Worm (Caenorhabditis elegans) whole organism, L2 larva: ENCODE measurements around the gene R10E11.5.

Experiments
- F13H6.1 ChIP-seq: sonication (generic microtip); optimal IDR thresholded peaks from 2 replicates; lab custom pipeline; 2016; ENCODE audit warnings: missing genetic modification characterization, missing compliant biosample characterization
- ceh-82 ChIP-seq: fragments of 150-350 bp; optimal IDR thresholded peaks from 2 replicates; lab custom pipeline; 2014; ENCODE audit warnings: missing biosample characterization, missing genetic modification characterization
- egl-27 ChIP-seq: sonication (generic microtip); optimal IDR thresholded peaks from 3 replicates; lab custom pipeline; 2017; ENCODE audit warnings: missing biosample characterization, missing genetic modification reagents, missing genetic modification characterization
- elt-3 ChIP-seq: sonication (generic microtip); optimal IDR thresholded peaks from 2 replicates; lab custom pipeline; 2017; ENCODE audit warnings: missing biosample characterization, missing genetic modification characterization
- lin-13 ChIP-seq: fragments of 150-350 bp; optimal IDR thresholded peaks from 2 replicates; lab custom pipeline; 2014; ENCODE audit warnings: missing biosample characterization, missing genetic modification reagents, missing genetic modification characterization
- nhr-11 ChIP-seq: fragments of 150-350 bp; optimal IDR thresholded peaks from 2 replicates; lab custom pipeline; 2014; ENCODE audit warnings: missing biosample characterization, missing genetic modification characterization
- nhr-77 ChIP-seq: fragments of 150-350 bp; optimal IDR thresholded peaks from 2 replicates; lab custom pipeline; 2014; ENCODE audit warnings: missing biosample characterization, missing genetic modification characterization
- sem-4 ChIP-seq: fragments of 150-350 bp; optimal IDR thresholded peaks from 2 replicates; lab custom pipeline; 2014; ENCODE audit warnings: missing biosample characterization, missing genetic modification reagents, missing genetic modification characterization
- unc-55 ChIP-seq: fragments of 150-350 bp; sonication (generic microtip); optimal IDR thresholded peaks from 3 replicates; lab custom pipeline; 2014; ENCODE audit warnings: missing biosample characterization, missing genetic modification reagents, missing genetic modification characterization
- ztf-1 ChIP-seq: fragments of 200-800 bp; sonication (Bioruptor generic); conservative IDR thresholded peaks from 2 replicates; pipeline ENCODE4 v1.3.6; 2022; ENCODE audit warnings: missing genetic modification characterization, missing compliant biosample characterization
- ztf-4 ChIP-seq: fragments of 150-350 bp; optimal IDR thresholded peaks from 2 replicates; lab custom pipeline; 2014; ENCODE audit warnings: missing biosample characterization, missing genetic modification characterization

- TF ChIP-seq ztf-1 (GFP tag; lab: Robert Waterston, UW): no peak
- no peak for TF ChIP-seq egl-27 (tag; lab: Kevin White, UChicago)
- TF ChIP-seq F13H6.1 (tag; lab: Kevin White, UChicago): no peak
- no peak for TF ChIP-seq nhr-11 (tag; lab: Kevin White, UChicago)
- TF ChIP-seq sem-4: no peak
- TF ChIP-seq ztf-4 (tag; lab: Kevin White, UChicago): no peak
- no peak for TF ChIP-seq unc-55 (GFP tag; lab: Kevin White, UChicago)
- no peak for TF ChIP-seq ceh-82 (tag; lab: Kevin White, UChicago)
- no peak for TF ChIP-seq elt-3 (tag; lab: Kevin White, UChicago)
- TF ChIP-seq lin-13 (GFP tag; lab: Kevin White, UChicago): no peak
- no peak for TF ChIP-seq nhr-77
Measured at ce11 chrIII:9782483-9783081, 6.9 kb downstream of the R10E11.5 start, which contains the start of gene R10E11.6.
